Fruit fly (Drosophila melanogaster) whole organism, embryonic: ENCODE measurements around the gene FipoQ.
A peak's percentile ranks its signal among the peaks of the same experiment; 100 is the strongest.

Source experiments
- Abd-B ChIP-seq: fragments of 200-800 bp; sonication (Bioruptor generic); optimal IDR thresholded peaks from 2 replicates; lab custom pipeline; 2018; ENCODE audit warnings: missing biosample characterization, mild to moderate bottlenecking, missing genetic modification characterization, moderate library complexity
- Ada2b ChIP-seq: fragments of 200-800 bp; sonication (Bioruptor generic); IDR thresholded peaks from 2 replicates; pipeline ENCODE4 v1.3.6; 2022; ENCODE audit warnings: missing biosample characterization, missing genetic modification characterization
- Antp ChIP-seq: fragments of 200-800 bp; sonication (Bioruptor generic); optimal IDR thresholded peaks from 3 replicates; lab custom pipeline; 2016; ENCODE audit warnings: missing biosample characterization, missing genetic modification characterization
- Atf-2 ChIP-seq: fragments of 200-800 bp; sonication (Bioruptor generic); optimal IDR thresholded peaks from 2 replicates; lab custom pipeline; 2016; ENCODE audit warnings: missing biosample characterization, missing genetic modification characterization
- Atf3 ChIP-seq: fragments of 200-800 bp; sonication (Bioruptor generic); optimal IDR thresholded peaks from 3 replicates; lab custom pipeline; 2016; ENCODE audit warnings: missing biosample characterization, missing genetic modification characterization
- Awh ChIP-seq: fragments of 200-800 bp; sonication (Bioruptor generic); IDR thresholded peaks from 2 replicates; pipeline ENCODE4, ENCODE4 v1.3.6; 2022; ENCODE audit warnings: missing biosample characterization, missing genetic modification characterization
- B-H2 ChIP-seq: fragments of 200-800 bp; sonication (Bioruptor generic); optimal IDR thresholded peaks from 2 replicates; lab custom pipeline; 2018; ENCODE audit warnings: missing biosample characterization, mild to moderate bottlenecking, missing genetic modification characterization
- CG10543 ChIP-seq: fragments of 200-800 bp; sonication (Bioruptor generic); optimal IDR thresholded peaks from 3 replicates; lab custom pipeline; 2017; ENCODE audit warnings: missing biosample characterization, mild to moderate bottlenecking, missing genetic modification characterization, moderate library complexity
- CG10654 ChIP-seq: fragments of 200-800 bp; sonication (Bioruptor generic); optimal IDR thresholded peaks from 2 replicates; lab custom pipeline; 2016; ENCODE audit warnings: missing biosample characterization, missing genetic modification characterization
- CG12942 ChIP-seq: fragments of 200-800 bp; sonication (Bioruptor generic); optimal IDR thresholded peaks from 3 replicates; lab custom pipeline; 2016; ENCODE audit warnings: missing biosample characterization, missing genetic modification characterization
- CG14014 ChIP-seq: fragments of 200-800 bp; sonication (Bioruptor generic); IDR thresholded peaks from 2 replicates; pipeline ENCODE4 v1.3.6; 2022; ENCODE audit warnings: missing biosample characterization, missing genetic modification characterization
- CG17612 ChIP-seq: fragments of 200-800 bp; sonication (Bioruptor generic); IDR thresholded peaks from 2 replicates; pipeline ENCODE4 v1.3.6; 2022; ENCODE audit warnings: missing biosample characterization, missing genetic modification characterization
- CG17829 ChIP-seq: fragments of 200-800 bp; optimal IDR thresholded peaks from 2 replicates; lab custom pipeline; 2019; ENCODE audit warnings: missing biosample characterization, mild to moderate bottlenecking, missing genetic modification characterization, moderate library complexity
- CG2712 ChIP-seq: fragments of 200-800 bp; optimal IDR thresholded peaks from 3 replicates; lab custom pipeline; 2019; ENCODE audit warnings: missing biosample characterization, mild to moderate bottlenecking, missing genetic modification characterization, moderate library complexity
- CG3281 ChIP-seq: fragments of 200-800 bp; sonication (Bioruptor generic); optimal IDR thresholded peaks from 3 replicates; lab custom pipeline; 2017; ENCODE audit warnings: missing biosample characterization, mild to moderate bottlenecking, missing genetic modification characterization
- CG34224 ChIP-seq: fragments of 200-800 bp; sonication (Bioruptor generic); IDR thresholded peaks from 3 replicates; pipeline ENCODE4 v1.3.6; 2022; ENCODE audit warnings: missing biosample characterization, missing genetic modification characterization; ENCODE audit not compliant: partially characterized antibody
- CG34376 ChIP-seq: fragments of 200-800 bp; sonication (Bioruptor generic); optimal IDR thresholded peaks from 2 replicates; lab custom pipeline; 2018; ENCODE audit warnings: missing biosample characterization, mild to moderate bottlenecking, missing genetic modification characterization
- CG3995 ChIP-seq: fragments of 200-800 bp; sonication (Bioruptor generic); optimal IDR thresholded peaks from 3 replicates; lab custom pipeline; 2016; ENCODE audit warnings: missing biosample characterization, missing genetic modification characterization
- CG6813 ChIP-seq: fragments of 200-800 bp; sonication (Bioruptor generic); optimal IDR thresholded peaks from 2 replicates; lab custom pipeline; 2017; ENCODE audit warnings: missing biosample characterization, missing genetic modification characterization, mild to moderate bottlenecking, moderate library complexity, missing genetic modification reagents
- CG8388 ChIP-seq: fragments of 200-800 bp; sonication (Bioruptor generic); optimal IDR thresholded peaks from 2 replicates; lab custom pipeline; 2019; ENCODE audit warnings: missing biosample characterization, mild to moderate bottlenecking, missing genetic modification characterization, moderate library complexity
- CG8478 ChIP-seq: fragments of >200 bp; optimal IDR thresholded peaks from 2 replicates; lab custom pipeline; 2018
- Dad ChIP-seq: fragments of 200-800 bp; sonication (Bioruptor generic); optimal IDR thresholded peaks from 3 replicates; lab custom pipeline; 2016; ENCODE audit warnings: missing biosample characterization, missing genetic modification characterization
- Fer1 ChIP-seq: fragments of 200-800 bp; sonication (Bioruptor generic); optimal IDR thresholded peaks from 2 replicates; lab custom pipeline; 2017; ENCODE audit warnings: missing biosample characterization, mild to moderate bottlenecking, missing genetic modification characterization
- Fer3 ChIP-seq: fragments of 200-800 bp; sonication (Bioruptor generic); optimal IDR thresholded peaks from 2 replicates; lab custom pipeline; 2018; ENCODE audit warnings: missing biosample characterization, mild to moderate bottlenecking, missing genetic modification characterization, moderate library complexity
- Hmx ChIP-seq: fragments of 200-800 bp; sonication (Bioruptor generic); optimal IDR thresholded peaks from 2 replicates; lab custom pipeline; 2016; ENCODE audit warnings: missing biosample characterization, missing genetic modification characterization
- Lim3 ChIP-seq: fragments of 200-800 bp; sonication (Bioruptor generic); IDR thresholded peaks from 2 replicates; pipeline ENCODE4 v1.3.6; 2022; ENCODE audit warnings: missing biosample characterization, missing genetic modification characterization
- Lpt ChIP-seq: fragments of >200 bp; optimal IDR thresholded peaks from 2 replicates; lab custom pipeline; 2018; ENCODE audit warnings: missing biosample characterization, missing genetic modification characterization
- MESR4 ChIP-seq: fragments of 200-800 bp; sonication (Bioruptor generic); optimal IDR thresholded peaks from 2 replicates; lab custom pipeline; 2018; ENCODE audit warnings: missing biosample characterization, mild to moderate bottlenecking, missing genetic modification characterization, moderate library complexity
- Opbp ChIP-seq: fragments of 200-800 bp; sonication (Bioruptor generic); IDR thresholded peaks from 3 replicates; pipeline ENCODE4 v1.3.6; 2022; ENCODE audit warnings: missing biosample characterization, missing genetic modification characterization; ENCODE audit not compliant: partially characterized antibody
- Ravus ChIP-seq: fragments of 200-800 bp; sonication (Bioruptor generic); IDR thresholded peaks from 2 replicates; pipeline ENCODE4 v1.3.6; 2022; ENCODE audit warnings: missing biosample characterization, missing genetic modification characterization
- Spps ChIP-seq: fragments of 200-800 bp; sonication (Bioruptor generic); optimal IDR thresholded peaks from 2 replicates; lab custom pipeline; 2018; ENCODE audit warnings: missing biosample characterization, mild to moderate bottlenecking, missing genetic modification characterization
- Trl ChIP-seq, 3 experiments: fragments of >200 bp in 2 of 3; fragments of 200-800 bp in 1 of 3; sonication (Bioruptor generic) in 1 of 3; optimal IDR thresholded peaks; 2 replicates in 1 of 3; 3 replicates in 2 of 3; lab custom pipeline; 2016 to 2017; ENCODE audit warnings: missing biosample characterization in 1 of 3, missing genetic modification characterization in 1 of 3
- ato ChIP-seq: fragments of 200-800 bp; sonication (Bioruptor generic); IDR thresholded peaks from 2 replicates; pipeline ENCODE4 v1.3.6; 2022; ENCODE audit warnings: missing biosample characterization, missing genetic modification characterization; ENCODE audit not compliant: partially characterized antibody
- chinmo ChIP-seq: fragments of 200-800 bp; sonication (Bioruptor generic); IDR thresholded peaks from 4 replicates; pipeline ENCODE4 v1.3.6; 2022; ENCODE audit warnings: missing biosample characterization, missing genetic modification characterization; ENCODE audit not compliant: partially characterized antibody
- chm ChIP-seq: fragments of 200-800 bp; sonication (Bioruptor generic); IDR thresholded peaks from 2 replicates; pipeline ENCODE4 v1.3.6; 2022; ENCODE audit warnings: missing biosample characterization, missing genetic modification characterization
- crp ChIP-seq, 2 experiments: fragments of 200-800 bp; sonication (Bioruptor generic); optimal IDR thresholded peaks; 2 replicates in 1 of 2; 3 replicates in 1 of 2; lab custom pipeline; 2017; ENCODE audit warnings: missing biosample characterization in 2 of 2, missing genetic modification characterization in 2 of 2, mild to moderate bottlenecking in 1 of 2, moderate library complexity in 1 of 2
- dm ChIP-seq: fragments of 200-800 bp; sonication (Bioruptor generic); optimal IDR thresholded peaks from 3 replicates; lab custom pipeline; 2016; ENCODE audit warnings: missing biosample characterization, missing genetic modification characterization
- ems ChIP-seq: fragments of 200-800 bp; sonication (Bioruptor generic); optimal IDR thresholded peaks from 3 replicates; lab custom pipeline; 2016; ENCODE audit warnings: missing biosample characterization, missing genetic modification characterization
- fd3F ChIP-seq: fragments of 200-800 bp; sonication (Bioruptor generic); optimal IDR thresholded peaks from 2 replicates; lab custom pipeline; 2018; ENCODE audit warnings: missing biosample characterization, mild to moderate bottlenecking, missing genetic modification characterization, moderate library complexity
- ftz-f1 ChIP-seq: fragments of 200-800 bp; sonication (Bioruptor generic); optimal IDR thresholded peaks from 2 replicates; lab custom pipeline; 2016; ENCODE audit warnings: missing biosample characterization, missing genetic modification characterization
- gcm ChIP-seq: fragments of 200-800 bp; sonication (Bioruptor generic); optimal IDR thresholded peaks from 2 replicates; lab custom pipeline; 2019; ENCODE audit warnings: missing biosample characterization, mild to moderate bottlenecking, missing genetic modification characterization, moderate library complexity
- gsb-n ChIP-seq: fragments of 200-800 bp; sonication (Bioruptor generic); optimal IDR thresholded peaks from 3 replicates; lab custom pipeline; 2018; ENCODE audit warnings: missing biosample characterization, mild to moderate bottlenecking, missing genetic modification characterization
- hkb ChIP-seq, 2 experiments: fragments of 200-800 bp in 1 of 2; fragments of >200 bp in 1 of 2; sonication (Bioruptor generic) in 1 of 2; IDR thresholded peaks in 1 of 2; optimal IDR thresholded peaks in 1 of 2; 2 replicates each; pipeline versions ENCODE4 v1.3.6 to Lab custom; 2017 to 2022; ENCODE audit warnings: missing biosample characterization in 1 of 2, missing genetic modification characterization in 1 of 2
- pros ChIP-seq: fragments of 200-800 bp; sonication (Bioruptor generic); optimal IDR thresholded peaks from 3 replicates; lab custom pipeline; 2019; ENCODE audit warnings: missing biosample characterization, mild to moderate bottlenecking, missing genetic modification characterization, moderate library complexity
- scrt ChIP-seq: fragments of 200-800 bp; sonication (Bioruptor generic); optimal IDR thresholded peaks from 2 replicates; lab custom pipeline; 2018; ENCODE audit warnings: missing biosample characterization, mild to moderate bottlenecking, missing genetic modification characterization, moderate library complexity
- slou ChIP-seq: fragments of 200-800 bp; sonication (Bioruptor generic); optimal IDR thresholded peaks from 3 replicates; lab custom pipeline; 2016; ENCODE audit warnings: missing biosample characterization, missing genetic modification characterization
- ttk ChIP-seq: fragments of 200-800 bp; sonication (Bioruptor generic); IDR thresholded peaks from 2 replicates; pipeline ENCODE4 v2.1.2; 2022; ENCODE audit warnings: missing biosample characterization, missing genetic modification characterization
- yki ChIP-seq: fragments of >200 bp; optimal IDR thresholded peaks from 3 replicates; lab custom pipeline; 2018
- zf30C ChIP-seq: fragments of 200-800 bp; sonication (Bioruptor generic); optimal IDR thresholded peaks from 3 replicates; lab custom pipeline; 2018; ENCODE audit warnings: missing biosample characterization, mild to moderate bottlenecking, missing genetic modification characterization
- zfh1 ChIP-seq: fragments of 200-800 bp; sonication (Bioruptor generic); IDR thresholded peaks from 3 replicates; pipeline ENCODE4 v1.3.6; 2022; ENCODE audit warnings: missing biosample characterization, missing genetic modification characterization

The FipoQ gene

dm6 chr3R:29489209-29489608 is 5.4 kb upstream of the FipoQ start, which contains the start of the genes CG2321 and CG2006 (continued):
- TF ChIP-seq gcm (GFP tag; lab: Kevin White, UChicago) (no peak), Atf-2 (GFP tag; lab: Kevin White, UChicago) (peak; percentile 30), Antp (GFP tag; lab: Kevin White, UChicago) (peak; percentile 46), ato (GFP tag; lab: Robert Waterston, UW) (no peak; the same call in 1 of the 2 replicates), chinmo (GFP tag; lab: Robert Waterston, UW) (peak; percentile 81; the same call in 3 of the 4 replicates), CG12942 (GFP tag; lab: Kevin White, UChicago) (no peak), Hmx (no peak), Abd-B (no peak), Ravus (GFP tag; lab: Robert Waterston, UW) (no peak), Spps (no peak), ttk (GFP tag; lab: Robert Waterston, UW) (no peak), scrt (GFP tag; lab: Kevin White, UChicago) (no peak), zf30C (GFP tag; lab: Kevin White, UChicago) (no peak), Opbp (GFP tag; lab: Robert Waterston, UW) (peak; percentile 75), Atf3 (no peak), CG6813 (GFP tag; lab: Kevin White, UChicago) (no peak), crp (GFP tag; optimal IDR thresholded peaks at IDR 0.05; lab: Kevin White, UChicago) (peak in 1 of 2 experiments; percentile 80), CG17612 (GFP tag; lab: Robert Waterston, UW) (no peak), Fer1 (GFP tag; lab: Kevin White, UChicago) (peak; percentile 65), CG34224 (GFP tag; lab: Robert Waterston, UW) (peak; percentile 80), Ada2b (GFP tag; lab: Robert Waterston, UW) (0 out of 2 replicates have a peak, but pooled peaks have one; percentile 33), CG14014 (GFP tag; lab: Robert Waterston, UW) (peak; percentile 46; the same call in 1 of the 2 replicates), yki (lab: Kevin White, UChicago) (no peak), pros (no peak), ems (GFP tag; lab: Kevin White, UChicago) (peak; percentile 41), CG10654 (GFP tag; lab: Kevin White, UChicago) (peak; percentile 30), CG8478 (lab: Kevin White, UChicago) (no peak), dm (GFP tag; lab: Kevin White, UChicago) (peak; percentile 54), Awh (GFP tag; lab: Robert Waterston, UW) (no peak), hkb (optimal IDR thresholded peaks at IDR 0.05; lab: Kevin White, UChicago) (no peak), hkb (GFP tag; IDR thresholded peaks at IDR 0.05; lab: Robert Waterston, UW) (peak; percentile 53; the same call in 1 of the 2 replicates), MESR4 (GFP tag; lab: Kevin White, UChicago) (peak; percentile 48), CG8388 (peak; percentile 42), Fer3 (tag; lab: Kevin White, UChicago) (peak; percentile 38), CG3281 (peak; percentile 51), B-H2 (GFP tag; lab: Kevin White, UChicago) (peak; percentile 71), CG2712 (tag; lab: Kevin White, UChicago) (peak; percentile 78), CG10543 (GFP tag; lab: Kevin White, UChicago) (peak; percentile 17), zfh1 (GFP tag; lab: Robert Waterston, UW) (peak; percentile 85), Dad (GFP tag; lab: Kevin White, UChicago) (no peak), Lim3 (no peak), chm (GFP tag; lab: Robert Waterston, UW) (no peak), CG3995 (GFP tag; lab: Kevin White, UChicago) (no peak), CG34376 (GFP tag; lab: Kevin White, UChicago) (peak; percentile 31), Lpt (GFP tag; lab: Kevin White, UChicago) (no peak), Trl (optimal IDR thresholded peaks at IDR 0.05; lab: Kevin White, UChicago) (no peak), Trl (GFP tag; optimal IDR thresholded peaks at IDR 0.05; lab: Kevin White, UChicago) (peak; percentile 66), fd3F (GFP tag; lab: Kevin White, UChicago) (peak; percentile 3), slou (GFP tag; lab: Kevin White, UChicago) (peak; percentile 60), CG17829 (tag; lab: Kevin White, UChicago) (peak; percentile 78), gsb-n (tag; lab: Kevin White, UChicago) (no peak), ftz-f1 (GFP tag; lab: Kevin White, UChicago) (peak; percentile 41)
